Worm (Caenorhabditis elegans): ENCODE results near the gene suox-1.
A peak's percentile ranks its signal among the peaks of the same experiment; 100 is the strongest.

DNA sequence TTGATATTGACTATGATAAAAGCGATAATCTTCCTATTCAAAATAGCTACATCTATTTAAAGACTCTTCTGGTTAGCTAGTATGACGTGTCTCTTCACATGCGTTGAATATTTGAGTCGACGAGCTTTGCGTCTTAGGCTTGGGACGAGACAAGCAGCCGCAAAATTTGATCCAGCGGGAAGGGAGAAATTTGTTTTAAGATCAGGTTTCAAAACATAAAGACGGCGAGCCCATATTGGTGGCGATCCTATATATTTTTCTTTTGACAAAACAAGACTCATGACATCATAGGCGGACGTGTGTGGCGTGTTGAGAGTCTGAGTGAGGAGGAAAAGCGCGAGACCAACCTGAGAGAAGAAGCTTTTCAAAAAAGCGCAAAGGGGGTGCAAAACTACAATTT is 48.1 kb downstream of the suox-1 start:
- TF ChIP-seq rcor-1 (GFP tag; IDR thresholded peaks at IDR 0.05), result no peak
- TF ChIP-seq repo-1 (tag; optimal IDR thresholded peaks at IDR 0.05), result no peak
- TF ChIP-seq lin-35 (GFP tag; optimal IDR thresholded peaks at IDR 0.05), result no peak
- no peak for TF ChIP-seq zim-3 (tag; optimal IDR thresholded peaks at IDR 0.05)
- TF ChIP-seq K11D2.4 (GFP tag; IDR thresholded peaks at IDR 0.05), result 0 out of 2 replicates have a peak, but pooled peaks have one; percentile 20
- TF ChIP-seq B0035.1 (tag; optimal IDR thresholded peaks at IDR 0.05), result no peak
- TF ChIP-seq nfya-1 (tag; optimal IDR thresholded peaks at IDR 0.05; ENCODE audit: borderline replicate concordance, insufficient read depth), result no peak
- TF ChIP-seq efl-1 (GFP tag; optimal IDR thresholded peaks at IDR 0.05), result no peak
- no peak for TF ChIP-seq ztf-22 (GFP tag; optimal IDR thresholded peaks at IDR 0.05)
- TF ChIP-seq ets-4 (GFP tag; optimal IDR thresholded peaks at IDR 0.05), result no peak
- TF ChIP-seq bed-2 (GFP tag; IDR thresholded peaks at IDR 0.05), result no peak
- TF ChIP-seq unc-62 (GFP tag; optimal IDR thresholded peaks at IDR 0.05), result no peak
- no peak for TF ChIP-seq nfya-2 (GFP tag; IDR thresholded peaks at IDR 0.05)
